Worm (Caenorhabditis elegans) whole organism, mixed stage, embryonic: ENCODE data around the gene ZC518.8.

Experiments used
- M03D4.4 ChIP-seq: sonication (generic microtip); optimal IDR thresholded peaks from 2 replicates; lab custom pipeline; 2017; ENCODE audit warnings: mild to moderate bottlenecking, missing genetic modification characterization, missing compliant biosample characterization
- blmp-1 ChIP-seq: fragments of 150-350 bp; optimal IDR thresholded peaks from 2 replicates; lab custom pipeline; 2014; ENCODE audit warnings: missing biosample characterization, missing genetic modification characterization
- ceh-39 ChIP-seq: fragments of 150-350 bp; optimal IDR thresholded peaks from 2 replicates; lab custom pipeline; 2014; ENCODE audit warnings: missing biosample characterization, missing genetic modification characterization
- ceh-43 ChIP-seq: fragments of 200-800 bp; sonication (Bioruptor generic); optimal IDR thresholded peaks from 2 replicates; lab custom pipeline; 2018; ENCODE audit warnings: mild to moderate bottlenecking, missing genetic modification characterization, moderate library complexity, missing compliant biosample characterization
- ceh-83 ChIP-seq: fragments of 200-800 bp; sonication (Bioruptor generic); optimal IDR thresholded peaks from 2 replicates; lab custom pipeline; 2018; ENCODE audit warnings: mild to moderate bottlenecking, missing genetic modification characterization, missing compliant biosample characterization
- ces-1 ChIP-seq: fragments of 150-350 bp; optimal IDR thresholded peaks from 2 replicates; lab custom pipeline; 2014; ENCODE audit warnings: missing biosample characterization, missing genetic modification reagents, missing genetic modification characterization
- cnd-1 ChIP-seq: fragments of 200-800 bp; sonication (Bioruptor generic); optimal IDR thresholded peaks from 2 replicates; lab custom pipeline; 2018; ENCODE audit warnings: mild to moderate bottlenecking, missing genetic modification characterization, missing compliant biosample characterization
- drap-1 ChIP-seq: fragments of 200-800 bp; sonication (Bioruptor generic); optimal IDR thresholded peaks from 3 replicates; lab custom pipeline; 2018; ENCODE audit warnings: mild to moderate bottlenecking, missing genetic modification characterization, missing compliant biosample characterization
- elt-1 ChIP-seq: sonication (generic microtip); optimal IDR thresholded peaks from 2 replicates; lab custom pipeline; 2017; ENCODE audit warnings: missing genetic modification characterization, mild to moderate bottlenecking, missing compliant biosample characterization, antibody characterized with exemption, moderate library complexity, borderline replicate concordance; ENCODE audit not compliant: insufficient read depth
- elt-3 ChIP-seq: fragments of 150-350 bp; optimal IDR thresholded peaks from 2 replicates; lab custom pipeline; 2014; ENCODE audit warnings: missing biosample characterization, missing genetic modification characterization
- flh-1 ChIP-seq: fragments of 200-800 bp; sonication (Bioruptor generic); optimal IDR thresholded peaks from 2 replicates; lab custom pipeline; 2018; ENCODE audit warnings: mild to moderate bottlenecking, missing genetic modification characterization, moderate library complexity, missing compliant biosample characterization
- ham-2 ChIP-seq: fragments of 200-800 bp; sonication (Bioruptor generic); optimal IDR thresholded peaks from 2 replicates; lab custom pipeline; 2018; ENCODE audit warnings: mild to moderate bottlenecking, missing genetic modification characterization, missing compliant biosample characterization
- hlh-1 ChIP-seq: fragments of 150-350 bp; optimal IDR thresholded peaks from 2 replicates; lab custom pipeline; 2014; ENCODE audit warnings: missing biosample characterization, missing genetic modification reagents, missing genetic modification characterization
- lin-13 ChIP-seq: fragments of 150-350 bp; optimal IDR thresholded peaks from 2 replicates; lab custom pipeline; 2014; ENCODE audit warnings: missing biosample characterization, missing genetic modification characterization
- lin-32 ChIP-seq: fragments of 200-800 bp; sonication (Bioruptor generic); optimal IDR thresholded peaks from 2 replicates; lab custom pipeline; 2018; ENCODE audit warnings: mild to moderate bottlenecking, missing genetic modification characterization, missing compliant biosample characterization
- lsy-2 ChIP-seq: fragments of 150-350 bp; optimal IDR thresholded peaks from 2 replicates; lab custom pipeline; 2014; ENCODE audit warnings: missing biosample characterization, missing genetic modification characterization
- mab-5 ChIP-seq: fragments of 150-350 bp; optimal IDR thresholded peaks from 2 replicates; lab custom pipeline; 2014; ENCODE audit warnings: missing biosample characterization, missing genetic modification characterization
- mep-1 ChIP-seq: fragments of 150-350 bp; optimal IDR thresholded peaks from 2 replicates; lab custom pipeline; 2017; ENCODE audit warnings: missing biosample characterization, missing genetic modification reagents, missing genetic modification characterization, inconsistent platforms
- mls-2 ChIP-seq: sonication (generic microtip); optimal IDR thresholded peaks from 2 replicates; lab custom pipeline; 2016; ENCODE audit warnings: mild to moderate bottlenecking, missing genetic modification characterization, moderate library complexity, missing compliant biosample characterization
- nhr-2 ChIP-seq: fragments of 150-350 bp; optimal IDR thresholded peaks from 2 replicates; lab custom pipeline; 2014; ENCODE audit warnings: missing biosample characterization, missing genetic modification characterization
- nhr-237 ChIP-seq: fragments of 150-350 bp; optimal IDR thresholded peaks from 2 replicates; lab custom pipeline; 2014; ENCODE audit warnings: missing biosample characterization, missing genetic modification characterization
- nhr-76 ChIP-seq: sonication (generic microtip); optimal IDR thresholded peaks from 2 replicates; lab custom pipeline; 2017; ENCODE audit warnings: missing biosample characterization, missing genetic modification characterization
- pha-4 ChIP-seq: fragments of 150-350 bp; optimal IDR thresholded peaks from 2 replicates; lab custom pipeline; 2018; ENCODE audit warnings: missing biosample characterization, missing genetic modification reagents, missing genetic modification characterization
- sem-2 ChIP-seq: fragments of 200-800 bp; sonication (Bioruptor generic); optimal IDR thresholded peaks from 2 replicates; lab custom pipeline; 2018; ENCODE audit warnings: mild to moderate bottlenecking, missing genetic modification characterization, missing compliant biosample characterization
- snpc-4 ChIP-seq: fragments of 150-350 bp; optimal IDR thresholded peaks from 2 replicates; lab custom pipeline; 2014; ENCODE audit warnings: missing biosample characterization, missing genetic modification characterization
- sptf-1 ChIP-seq: sonication (generic microtip); optimal IDR thresholded peaks from 2 replicates; lab custom pipeline; 2017; ENCODE audit warnings: mild to moderate bottlenecking, missing genetic modification characterization, moderate library complexity, missing compliant biosample characterization
- tbx-8 ChIP-seq: fragments of 200-800 bp; sonication (Bioruptor generic); optimal IDR thresholded peaks from 2 replicates; lab custom pipeline; 2018; ENCODE audit warnings: mild to moderate bottlenecking, missing genetic modification characterization, moderate library complexity, missing compliant biosample characterization
- unc-39 ChIP-seq: fragments of 150-350 bp; optimal IDR thresholded peaks from 2 replicates; lab custom pipeline; 2014; ENCODE audit warnings: missing biosample characterization, missing genetic modification characterization
- unc-62 ChIP-seq: fragments of 150-350 bp; optimal IDR thresholded peaks from 2 replicates; lab custom pipeline; 2014; ENCODE audit warnings: missing biosample characterization, missing genetic modification reagents, missing genetic modification characterization
- ztf-11 ChIP-seq: fragments of 150-350 bp; optimal IDR thresholded peaks from 2 replicates; lab custom pipeline; 2014; ENCODE audit warnings: missing biosample characterization, missing genetic modification characterization

ZC518.8 gene

ce11 chrIV:12371879-12372278 lies 10.2 kb upstream of the ZC518.8 start, which contains the start of gene wdr-46:
TSS of gene wdr-46 (plus strand) at chrIV:12372253.
- TF ChIP-seq cnd-1 (tag; lab: Kevin White, UChicago) (peak; percentile 25), nhr-237 (tag; lab: Kevin White, UChicago) (peak; percentile 58), ceh-39 (peak; percentile 8), mls-2 (no peak), mep-1 (tag; lab: Kevin White, UChicago) (peak; percentile 82), elt-1 (tag; lab: Kevin White, UChicago) (no peak), ceh-43 (peak; percentile 31), hlh-1 (tag; lab: Kevin White, UChicago) (no peak), unc-62 (GFP tag; lab: Kevin White, UChicago) (peak; percentile 29), snpc-4 (tag; lab: Kevin White, UChicago) (no peak), lin-13 (peak; percentile 40), M03D4.4 (tag; lab: Kevin White, UChicago) (peak; percentile 10), pha-4 (tag; lab: Kevin White, UChicago) (peak; percentile 36), ceh-83 (GFP tag; lab: Kevin White, UChicago) (peak; percentile 42), ces-1 (peak; percentile 86), ztf-11 (tag; lab: Kevin White, UChicago) (no peak), ham-2 (GFP tag; lab: Kevin White, UChicago) (no peak), lsy-2 (peak; percentile 99), nhr-2 (peak; percentile 19), lin-32 (GFP tag; lab: Kevin White, UChicago) (no peak), sptf-1 (tag; lab: Kevin White, UChicago) (peak; percentile 53), blmp-1 (no peak)

ce11 chrIV:12371340-12371739 lies 9.6 kb upstream of the ZC518.8 start:
- TF ChIP-seq blmp-1 (no peak), flh-1 (GFP tag; lab: Kevin White, UChicago) (no peak), lin-32 (GFP tag; lab: Kevin White, UChicago) (no peak)

ce11 chrIV:12366571-12366970 lies 4.9 kb upstream of the ZC518.8 start:
- TF ChIP-seq snpc-4 (tag; lab: Kevin White, UChicago) (no peak), ham-2 (GFP tag; lab: Kevin White, UChicago) (no peak), elt-1 (tag; lab: Kevin White, UChicago) (peak; percentile 94), sem-2 (GFP tag; lab: Kevin White, UChicago) (no peak), elt-3 (tag; lab: Kevin White, UChicago) (no peak), drap-1 (GFP tag; lab: Kevin White, UChicago) (no peak)
- TF ChIP-seq, all 35 proteins: peak for 1

- TF ChIP-seq lin-32 (GFP tag; lab: Kevin White, UChicago) (no peak), sptf-1 (tag; lab: Kevin White, UChicago) (peak; percentile 4), mep-1 (tag; lab: Kevin White, UChicago) (no peak)
- TF ChIP-seq, all 35 proteins: peak for 1
Observed at ce11 chrIV:12364964-12365363, 3.3 kb upstream of the ZC518.8 start.

- no peak for TF ChIP-seq cnd-1 (tag; lab: Kevin White, UChicago)
- TF ChIP-seq lsy-2, result no peak
- no peak for TF ChIP-seq nhr-2
- no peak for TF ChIP-seq drap-1 (GFP tag; lab: Kevin White, UChicago)
- no peak for TF ChIP-seq ces-1
- no peak for TF ChIP-seq elt-3 (tag; lab: Kevin White, UChicago)
- no peak for TF ChIP-seq unc-39 (tag; lab: Kevin White, UChicago)
- TF ChIP-seq mab-5 (tag; lab: Kevin White, UChicago), result no peak
- TF ChIP-seq sem-2 (GFP tag; lab: Kevin White, UChicago), result no peak
- TF ChIP-seq M03D4.4 (tag; lab: Kevin White, UChicago), result no peak
- TF ChIP-seq nhr-76 (tag; lab: Kevin White, UChicago), result no peak
- TF ChIP-seq lin-32 (GFP tag; lab: Kevin White, UChicago), result no peak
Observed at ce11 chrIV:12360742-12361195, 939 bp downstream of the ZC518.8 start, which contains the start of gene sec-24.2. TSS of gene sec-24.2 (minus strand) at chrIV:12360792.

ce11 chrIV:12359979-12360378 lies 1.7 kb downstream of the ZC518.8 start:
- TF ChIP-seq mep-1 (tag; lab: Kevin White, UChicago) (no peak), tbx-8 (GFP tag; lab: Kevin White, UChicago) (no peak), nhr-2 (no peak), lsy-2 (no peak), ceh-83 (GFP tag; lab: Kevin White, UChicago) (no peak), sem-2 (GFP tag; lab: Kevin White, UChicago) (no peak), unc-62 (GFP tag; lab: Kevin White, UChicago) (no peak), nhr-76 (tag; lab: Kevin White, UChicago) (no peak), ceh-39 (no peak), M03D4.4 (tag; lab: Kevin White, UChicago) (no peak), elt-1 (tag; lab: Kevin White, UChicago) (no peak), ztf-11 (tag; lab: Kevin White, UChicago) (no peak), pha-4 (tag; lab: Kevin White, UChicago) (no peak), unc-39 (tag; lab: Kevin White, UChicago) (no peak), lin-13 (no peak), hlh-1 (tag; lab: Kevin White, UChicago) (no peak), mab-5 (tag; lab: Kevin White, UChicago) (no peak), blmp-1 (no peak)
- TF ChIP-seq, all 35 proteins: peak for 0
